Fruit fly (Drosophila melanogaster): ENCODE data around the gene mRpL9.

mRpL9 gene

dm6 chr3R:15347822-15348221 is 17.3 kb downstream of the mRpL9 start, which contains the start of the genes CG42726 and CG42727 (continued):
- peak; percentile 30 for TF ChIP-seq CG12659 (GFP tag; optimal IDR thresholded peaks at IDR 0.05)
- peak; percentile 14 for TF ChIP-seq BEAF-32 (GFP tag; optimal IDR thresholded peaks at IDR 0.05)
- no peak for TF ChIP-seq usp (GFP tag; optimal IDR thresholded peaks at IDR 0.05)
- TF ChIP-seq CG3847 (GFP tag; IDR thresholded peaks at IDR 0.05): peak; percentile 18; the same call in 1 of the 2 replicates
- no peak for TF ChIP-seq emc (GFP tag; optimal IDR thresholded peaks at IDR 0.05)
- peak; percentile 30 for TF ChIP-seq sisA (GFP tag; IDR thresholded peaks at IDR 0.05)
- TF ChIP-seq Ravus (GFP tag; IDR thresholded peaks at IDR 0.05): no peak
- peak; percentile 36 for TF ChIP-seq NfI (GFP tag; optimal IDR thresholded peaks at IDR 0.05)
- 0 out of 3 replicates have a peak, but pooled peaks have one; percentile 16 for TF ChIP-seq CG7963 (GFP tag; IDR thresholded peaks at IDR 0.05; ENCODE audit: partially characterized antibody)
- TF ChIP-seq kay (GFP tag; optimal IDR thresholded peaks at IDR 0.05): no peak
- TF ChIP-seq CG4730 (GFP tag; IDR thresholded peaks at IDR 0.05): 0 out of 2 replicates have a peak, but pooled peaks have one; percentile 19

DNA sequence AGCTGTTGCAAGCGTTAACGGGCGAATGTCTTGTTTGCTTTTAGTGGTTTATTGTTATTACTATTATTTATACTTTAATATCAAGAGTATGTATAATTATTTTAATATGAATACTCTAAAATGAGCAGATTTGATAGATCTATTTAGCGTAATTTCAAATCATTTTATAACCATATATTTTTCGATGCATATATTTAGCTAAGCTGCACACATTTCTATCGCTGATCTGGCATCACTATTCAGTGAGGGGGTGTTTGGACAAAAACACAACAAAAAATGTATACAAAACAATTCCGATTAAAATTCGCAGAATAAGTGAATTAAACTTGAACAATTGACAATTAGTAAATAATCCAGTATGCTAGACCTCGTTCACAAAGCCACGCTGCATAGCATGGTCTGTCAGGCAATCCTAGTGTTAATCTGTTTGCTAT is 20.5 kb downstream of the mRpL9 start, which contains the start of the genes Trs33 and Tmtc4:
TSS of gene Trs33 (minus strand) at position 3 of the 434 bp plus-strand sequence.
TSS of gene Tmtc4 (plus strand) at position 233 of the 434 bp plus-strand sequence.
- TF ChIP-seq lilli (GFP tag; optimal IDR thresholded peaks at IDR 0.05) (peak; percentile 16), Xbp1 (GFP tag; optimal IDR thresholded peaks at IDR 0.05) (peak; percentile 27), MBD-R2 (GFP tag; IDR thresholded peaks at IDR 0.05) (peak; percentile 93), CG12236 (GFP tag; optimal IDR thresholded peaks at IDR 0.05) (no peak), Meics (GFP tag; optimal IDR thresholded peaks at IDR 0.05) (peak; percentile 34), CG1603 (tag; optimal IDR thresholded peaks at IDR 0.05) (peak; percentile 43), sug (tag; optimal IDR thresholded peaks at IDR 0.05) (peak; percentile 74), CG10565 (GFP tag; optimal IDR thresholded peaks at IDR 0.05) (no peak), fd64A (GFP tag; optimal IDR thresholded peaks at IDR 0.05) (no peak), CG15601 (tag; optimal IDR thresholded peaks at IDR 0.05) (peak; percentile 31), Eip74EF (GFP tag; optimal IDR thresholded peaks at IDR 0.05) (peak in 1 of 2 experiments; percentile 17), CG17802 (tag; optimal IDR thresholded peaks at IDR 0.05) (no peak), Usf (GFP tag; optimal IDR thresholded peaks at IDR 0.05) (no peak), BtbVII (GFP tag; optimal IDR thresholded peaks at IDR 0.05) (peak; percentile 7), CG11695 (GFP tag; IDR thresholded peaks at IDR 0.05) (no peak), exex (tag; optimal IDR thresholded peaks at IDR 0.05) (peak; percentile 22), Stat92E (GFP tag; optimal IDR thresholded peaks at IDR 0.05) (peak in 1 of 3 experiments; percentile 36), gcm (GFP tag; optimal IDR thresholded peaks at IDR 0.05) (peak; percentile 48), Sry-β (GFP tag; optimal IDR thresholded peaks at IDR 0.05) (peak; percentile 89), eve (GFP tag; optimal IDR thresholded peaks at IDR 0.05) (no peak), CG12155 (GFP tag; optimal IDR thresholded peaks at IDR 0.05) (peak; percentile 28), CG4424 (GFP tag; optimal IDR thresholded peaks at IDR 0.05) (peak; percentile 26), Camta (GFP tag; optimal IDR thresholded peaks at IDR 0.05) (no peak), CG6654 (GFP tag; optimal IDR thresholded peaks at IDR 0.05) (no peak), CG10147 (GFP tag; optimal IDR thresholded peaks at IDR 0.05) (peak; percentile 31), Hand (GFP tag; optimal IDR thresholded peaks at IDR 0.05) (no peak), Hmr (GFP tag; optimal IDR thresholded peaks at IDR 0.05) (peak; percentile 30), Aef1 (GFP tag; IDR thresholded peaks at IDR 0.05) (peak; percentile 43; the same call in 2 of the 3 replicates), bcd (GFP tag; optimal IDR thresholded peaks at IDR 0.05) (peak; percentile 26), unpg (GFP tag; optimal IDR thresholded peaks at IDR 0.05) (peak; percentile 50), CG7357 (GFP tag; IDR thresholded peaks at IDR 0.05) (no peak), CG31441 (GFP tag; IDR thresholded peaks at IDR 0.05) (peak; percentile 49; the same call in 1 of the 2 replicates), CG8281 (tag; optimal IDR thresholded peaks at IDR 0.05) (no peak), CG18599 (GFP tag; optimal IDR thresholded peaks at IDR 0.05) (peak; percentile 37), CG6683 (GFP tag; optimal IDR thresholded peaks at IDR 0.05) (peak; percentile 9), CG34376 (GFP tag; optimal IDR thresholded peaks at IDR 0.05) (peak; percentile 15), CHES-1-like (GFP tag; optimal IDR thresholded peaks at IDR 0.05) (no peak)
